Fruit fly (Drosophila melanogaster) whole organism, embryonic: Measurements from ENCODE around the gene CG7183.
A peak's percentile ranks its signal among the peaks of the same experiment; 100 is the strongest.

ENCODE experiments used
- CG10431 ChIP-seq: fragments of 200-800 bp; sonication (Bioruptor generic); optimal IDR thresholded peaks from 3 replicates; lab custom pipeline; 2018; ENCODE audit warnings: missing biosample characterization, mild to moderate bottlenecking, missing genetic modification characterization
- CG11247 ChIP-seq: fragments of 200-800 bp; sonication (Bioruptor generic); IDR thresholded peaks from 2 replicates; pipeline ENCODE4 v1.3.6; 2022; ENCODE audit warnings: missing biosample characterization, missing genetic modification characterization
- CG13424 ChIP-seq: fragments of 200-800 bp; sonication (Bioruptor generic); optimal IDR thresholded peaks from 2 replicates; lab custom pipeline; 2019; ENCODE audit warnings: missing biosample characterization, mild to moderate bottlenecking, missing genetic modification characterization, moderate library complexity
- CG1529 ChIP-seq: fragments of 200-800 bp; sonication (Bioruptor generic); optimal IDR thresholded peaks from 3 replicates; lab custom pipeline; 2018; ENCODE audit warnings: missing biosample characterization, missing genetic modification characterization
- CG17359 ChIP-seq: fragments of 200-800 bp; sonication (Bioruptor generic); optimal IDR thresholded peaks from 3 replicates; lab custom pipeline; 2018; ENCODE audit warnings: missing biosample characterization, mild to moderate bottlenecking, missing genetic modification characterization, moderate library complexity
- CG17385 ChIP-seq: fragments of 200-800 bp; sonication (Bioruptor generic); optimal IDR thresholded peaks from 3 replicates; lab custom pipeline; 2018; ENCODE audit warnings: missing biosample characterization, mild to moderate bottlenecking, missing genetic modification characterization
- CG2199 ChIP-seq: fragments of 200-800 bp; sonication (Bioruptor generic); IDR thresholded peaks from 3 replicates; pipeline ENCODE4 v1.3.6; 2022; ENCODE audit warnings: missing biosample characterization, missing genetic modification characterization
- CG32532 ChIP-seq: fragments of 200-800 bp; sonication (Bioruptor generic); IDR thresholded peaks from 2 replicates; pipeline ENCODE4 v1.3.6; 2022; ENCODE audit warnings: missing biosample characterization, missing genetic modification characterization
- CG32772 ChIP-seq: fragments of 200-800 bp; sonication (Bioruptor generic); IDR thresholded peaks from 2 replicates; pipeline ENCODE4 v1.3.6; 2022; ENCODE audit warnings: missing biosample characterization, missing genetic modification characterization
- CG33213 ChIP-seq: fragments of 200-800 bp; sonication (Bioruptor generic); optimal IDR thresholded peaks from 3 replicates; lab custom pipeline; 2016; ENCODE audit warnings: missing biosample characterization, missing genetic modification characterization
- CG5180 ChIP-seq: fragments of 200-800 bp; sonication (Bioruptor generic); optimal IDR thresholded peaks from 3 replicates; lab custom pipeline; 2017; ENCODE audit warnings: missing biosample characterization, missing genetic modification characterization, mild to moderate bottlenecking, moderate library complexity, missing genetic modification reagents
- CG6791 ChIP-seq: fragments of 200-800 bp; sonication (Bioruptor generic); IDR thresholded peaks from 3 replicates; pipeline ENCODE4 v1.3.6; 2022; ENCODE audit warnings: missing biosample characterization, missing genetic modification characterization; ENCODE audit not compliant: partially characterized antibody
- CG7839 ChIP-seq: fragments of 200-800 bp; sonication (Bioruptor generic); optimal IDR thresholded peaks from 3 replicates; lab custom pipeline; 2018; ENCODE audit warnings: missing biosample characterization, mild to moderate bottlenecking, missing genetic modification characterization, moderate library complexity
- D ChIP-seq, 2 experiments: fragments of 200-800 bp in 1 of 2; fragments of >200 bp in 1 of 2; sonication (Bioruptor generic) in 1 of 2; optimal IDR thresholded peaks; 2 replicates in 1 of 2; 3 replicates in 1 of 2; lab custom pipeline; 2017; ENCODE audit warnings: mild to moderate bottlenecking in 1 of 2, missing biosample characterization in 1 of 2, missing genetic modification characterization in 1 of 2, missing genetic modification reagents in 1 of 2
- Dbx ChIP-seq: fragments of 200-800 bp; sonication (Bioruptor generic); IDR thresholded peaks from 3 replicates; pipeline ENCODE4 v1.3.6; 2022; ENCODE audit warnings: missing biosample characterization, missing genetic modification characterization
- Deaf1 ChIP-seq: fragments of 200-800 bp; optimal IDR thresholded peaks from 3 replicates; lab custom pipeline; 2019; ENCODE audit warnings: missing biosample characterization, mild to moderate bottlenecking, missing genetic modification characterization, moderate library complexity
- Doc2 ChIP-seq: fragments of 200-800 bp; sonication (Bioruptor generic); IDR thresholded peaks from 2 replicates; pipeline ENCODE4 v1.3.6; 2022; ENCODE audit warnings: missing biosample characterization, missing genetic modification characterization
- Dref ChIP-seq: fragments of 200-800 bp; sonication (Bioruptor generic); IDR thresholded peaks from 2 replicates; pipeline ENCODE4 v1.3.6; 2022; ENCODE audit warnings: missing biosample characterization, missing genetic modification characterization
- Ets65A ChIP-seq: fragments of 200-800 bp; sonication (Bioruptor generic); peaks from one replicate; lab custom pipeline; 2016; ENCODE audit warnings: missing biosample characterization, missing genetic modification characterization
- HLHmδ ChIP-seq: fragments of 200-800 bp; sonication (Bioruptor generic); optimal IDR thresholded peaks from 2 replicates; lab custom pipeline; 2018; ENCODE audit warnings: missing biosample characterization, mild to moderate bottlenecking, missing genetic modification characterization, moderate library complexity
- Jarid2 ChIP-seq: fragments of 200-800 bp; sonication (Bioruptor generic); optimal IDR thresholded peaks from 3 replicates; lab custom pipeline; 2017; ENCODE audit warnings: mild to moderate bottlenecking, missing biosample characterization, missing genetic modification reagents, missing genetic modification characterization
- Nf-YC ChIP-seq: fragments of 200-800 bp; optimal IDR thresholded peaks from 3 replicates; lab custom pipeline; 2019; ENCODE audit warnings: missing biosample characterization, mild to moderate bottlenecking, missing genetic modification characterization, moderate library complexity
- Poxn ChIP-seq: fragments of 200-800 bp; sonication (Bioruptor generic); IDR thresholded peaks from 2 replicates; pipeline ENCODE4 v1.3.6; 2022; ENCODE audit warnings: missing biosample characterization, missing genetic modification characterization
- Rx ChIP-seq: fragments of 200-800 bp; sonication (Bioruptor generic); IDR thresholded peaks from 2 replicates; pipeline ENCODE4 v1.3.6; 2022; ENCODE audit warnings: missing biosample characterization, missing genetic modification characterization
- Scr ChIP-seq: fragments of 200-800 bp; sonication (Bioruptor generic); IDR thresholded peaks from 2 replicates; pipeline ENCODE4 v1.3.6; 2022; ENCODE audit warnings: missing biosample characterization, missing genetic modification characterization; ENCODE audit not compliant: partially characterized antibody
- Trl ChIP-seq, 3 experiments: fragments of >200 bp in 2 of 3; fragments of 200-800 bp in 1 of 3; sonication (Bioruptor generic) in 1 of 3; optimal IDR thresholded peaks; 2 replicates in 1 of 3; 3 replicates in 2 of 3; lab custom pipeline; 2016 to 2017; ENCODE audit warnings: missing biosample characterization in 1 of 3, missing genetic modification characterization in 1 of 3
- Vsx1 ChIP-seq: fragments of 200-800 bp; sonication (Bioruptor generic); optimal IDR thresholded peaks from 2 replicates; lab custom pipeline; 2017; ENCODE audit warnings: missing biosample characterization, mild to moderate bottlenecking, missing genetic modification characterization, missing genetic modification reagents
- Xrp1 ChIP-seq: fragments of 200-800 bp; sonication (Bioruptor generic); IDR thresholded peaks from 2 replicates; pipeline ENCODE4 v1.3.6; 2022; ENCODE audit warnings: missing biosample characterization, missing genetic modification characterization
- bbx ChIP-seq: fragments of 200-800 bp; sonication (Bioruptor generic); IDR thresholded peaks from 2 replicates; pipeline ENCODE4 v1.3.6; 2022; ENCODE audit warnings: missing biosample characterization, missing genetic modification characterization; ENCODE audit not compliant: partially characterized antibody
- bigmax ChIP-seq: fragments of 200-800 bp; sonication (Bioruptor generic); optimal IDR thresholded peaks from 2 replicates; lab custom pipeline; 2018; ENCODE audit warnings: missing biosample characterization, mild to moderate bottlenecking, missing genetic modification characterization
- chm ChIP-seq: fragments of 200-800 bp; sonication (Bioruptor generic); IDR thresholded peaks from 2 replicates; pipeline ENCODE4 v1.3.6; 2022; ENCODE audit warnings: missing biosample characterization, missing genetic modification characterization
- cwo ChIP-seq: fragments of 200-800 bp; sonication (Bioruptor generic); optimal IDR thresholded peaks from 3 replicates; lab custom pipeline; 2017; ENCODE audit warnings: missing biosample characterization, missing genetic modification characterization, mild to moderate bottlenecking, moderate library complexity, missing genetic modification reagents
- fu2 ChIP-seq: fragments of 200-800 bp; sonication (Bioruptor generic); optimal IDR thresholded peaks from 2 replicates; lab custom pipeline; 2016; ENCODE audit warnings: missing biosample characterization, missing genetic modification characterization
- gcm ChIP-seq: fragments of 200-800 bp; sonication (Bioruptor generic); optimal IDR thresholded peaks from 2 replicates; lab custom pipeline; 2019; ENCODE audit warnings: missing biosample characterization, mild to moderate bottlenecking, missing genetic modification characterization, moderate library complexity
- grn ChIP-seq: fragments of 200-800 bp; sonication (Bioruptor generic); optimal IDR thresholded peaks from 3 replicates; lab custom pipeline; 2017; ENCODE audit warnings: missing biosample characterization, missing genetic modification characterization
- insv ChIP-seq, 2 experiments: fragments of 200-800 bp; sonication (Bioruptor generic); optimal IDR thresholded peaks; 3 replicates each; lab custom pipeline; 2016 to 2018; ENCODE audit warnings: missing biosample characterization in 2 of 2, missing genetic modification characterization in 2 of 2
- nerfin-1 ChIP-seq: fragments of 200-800 bp; sonication (Bioruptor generic); optimal IDR thresholded peaks from 3 replicates; lab custom pipeline; 2019; ENCODE audit warnings: missing biosample characterization, mild to moderate bottlenecking, missing genetic modification characterization, moderate library complexity
- pros ChIP-seq: fragments of 200-800 bp; sonication (Bioruptor generic); optimal IDR thresholded peaks from 3 replicates; lab custom pipeline; 2019; ENCODE audit warnings: missing biosample characterization, mild to moderate bottlenecking, missing genetic modification characterization, moderate library complexity
- repo ChIP-seq: fragments of 200-800 bp; sonication (Bioruptor generic); optimal IDR thresholded peaks from 2 replicates; lab custom pipeline; 2016; ENCODE audit warnings: missing biosample characterization, missing genetic modification characterization
- tll ChIP-seq, 2 experiments: fragments of 200-800 bp in 1 of 2; fragments of >200 bp in 1 of 2; sonication (Bioruptor generic) in 1 of 2; optimal IDR thresholded peaks; 2 replicates each; lab custom pipeline; 2017 to 2019; ENCODE audit warnings: missing biosample characterization in 2 of 2, missing genetic modification characterization in 2 of 2, mild to moderate bottlenecking in 1 of 2, moderate library complexity in 1 of 2
- z ChIP-seq: fragments of 200-800 bp; sonication (Bioruptor generic); IDR thresholded peaks from 3 replicates; pipeline ENCODE4 v1.3.6; 2022; ENCODE audit warnings: missing biosample characterization, missing genetic modification characterization
- zen ChIP-seq: fragments of 200-800 bp; sonication (Bioruptor generic); optimal IDR thresholded peaks from 3 replicates; lab custom pipeline; 2018; ENCODE audit warnings: missing biosample characterization, mild to moderate bottlenecking, missing genetic modification characterization, moderate library complexity

CG7183 gene

dm6 chr3R:18235879-18236278 is 15.4 kb upstream of the CG7183 start, which contains the start of gene repo (continued):
- peak; percentile 56; the same call in 2 of the 3 replicates for TF ChIP-seq CG6791 (GFP tag; lab: Robert Waterston, UW)
- no peak for TF ChIP-seq CG17359
- TF ChIP-seq Dbx: no peak
- TF ChIP-seq CG32532 (GFP tag; lab: Robert Waterston, UW): peak; percentile 31; the same call in 1 of the 2 replicates
- peak; percentile 37 for TF ChIP-seq zen
- no peak for TF ChIP-seq CG7839 (tag; lab: Kevin White, UChicago)
- peak; percentile 98 for TF ChIP-seq Nf-YC (tag; lab: Kevin White, UChicago)
- TF ChIP-seq CG33213 (GFP tag; lab: Kevin White, UChicago): no peak
- TF ChIP-seq Jarid2 (GFP tag; lab: Kevin White, UChicago): peak; percentile 47
- TF ChIP-seq CG1529 (GFP tag; lab: Kevin White, UChicago): no peak
- TF ChIP-seq Rx (GFP tag; lab: Robert Waterston, UW): no peak
- peak; percentile 23; the same call in 1 of the 2 replicates for TF ChIP-seq Dref (GFP tag; lab: Robert Waterston, UW)
- 0 out of 2 replicates have a peak, but pooled peaks have one; percentile 23 for TF ChIP-seq Scr (GFP tag; lab: Robert Waterston, UW)
- no peak for TF ChIP-seq Xrp1 (GFP tag; lab: Robert Waterston, UW)
- peak; percentile 19 for TF ChIP-seq repo
- no peak for TF ChIP-seq grn
- peak in 1 of 2 experiments; percentile 51 for TF ChIP-seq tll (GFP tag; optimal IDR thresholded peaks at IDR 0.05; lab: Kevin White, UChicago)
- no peak for TF ChIP-seq fu2 (GFP tag; lab: Kevin White, UChicago)
- peak; percentile 36; the same call in 1 of the 2 replicates for TF ChIP-seq CG32772
- no peak for TF ChIP-seq z (GFP tag; lab: Robert Waterston, UW)
- TF ChIP-seq CG17385 (GFP tag; lab: Kevin White, UChicago): no peak
- TF ChIP-seq bbx (GFP tag; lab: Robert Waterston, UW): peak; percentile 27; the same call in 1 of the 2 replicates
- TF ChIP-seq Deaf1 (tag; lab: Kevin White, UChicago): peak; percentile 6
- no peak for TF ChIP-seq Vsx1
- TF ChIP-seq CG10431: no peak
- TF ChIP-seq CG11247 (GFP tag; lab: Robert Waterston, UW): no peak
- TF ChIP-seq bigmax (GFP tag; lab: Kevin White, UChicago): no peak
- TF ChIP-seq chm (GFP tag; lab: Robert Waterston, UW): peak; percentile 25; the same call in 1 of the 2 replicates
- TF ChIP-seq Poxn (GFP tag; lab: Robert Waterston, UW): no peak
- 0 out of 3 replicates have a peak, but pooled peaks have one; percentile 53 for TF ChIP-seq CG2199

dm6 chr3R:18234699-18235257 is 14.3 kb upstream of the CG7183 start:
- TF ChIP-seq CG5180 (GFP tag; lab: Kevin White, UChicago) (peak; percentile 86), cwo (GFP tag; lab: Kevin White, UChicago) (no peak), Trl (optimal IDR thresholded peaks at IDR 0.05; lab: Kevin White, UChicago) (no peak), Trl (GFP tag; optimal IDR thresholded peaks at IDR 0.05; lab: Kevin White, UChicago) (no peak), D (optimal IDR thresholded peaks at IDR 0.05; lab: Kevin White, UChicago) (peak; percentile 46), D (GFP tag; optimal IDR thresholded peaks at IDR 0.05; lab: Kevin White, UChicago) (no peak), Ets65A (GFP tag; lab: Kevin White, UChicago) (peak; percentile 66), insv (GFP tag; optimal IDR thresholded peaks at IDR 0.05; lab: Kevin White, UChicago) (peak in 1 of 2 experiments; percentile 84), gcm (GFP tag; lab: Kevin White, UChicago) (peak; percentile 72), Doc2 (no peak), nerfin-1 (peak; percentile 97), pros (peak; percentile 81), HLHmδ (GFP tag; lab: Kevin White, UChicago) (peak; percentile 11), tll (GFP tag; optimal IDR thresholded peaks at IDR 0.05; lab: Kevin White, UChicago) (peak in 1 of 2 experiments; percentile 29), CG13424 (tag; lab: Kevin White, UChicago) (no peak)
